Fruit fly (Drosophila melanogaster) whole organism, embryonic: ENCODE results near the gene CG11158.

ENCODE experiments used
- Bgb ChIP-seq: fragments of 200-800 bp; sonication (Bioruptor generic); IDR thresholded peaks from 2 replicates; pipeline ENCODE4 v1.3.6; 2022; ENCODE audit warnings: missing biosample characterization, missing genetic modification characterization; ENCODE audit not compliant: partially characterized antibody
- CG10543 ChIP-seq: fragments of 200-800 bp; sonication (Bioruptor generic); optimal IDR thresholded peaks from 3 replicates; lab custom pipeline; 2017; ENCODE audit warnings: missing biosample characterization, mild to moderate bottlenecking, missing genetic modification characterization, moderate library complexity
- CG11723 ChIP-seq: fragments of 200-800 bp; sonication (Bioruptor generic); optimal IDR thresholded peaks from 2 replicates; lab custom pipeline; 2017; ENCODE audit warnings: missing biosample characterization, mild to moderate bottlenecking, missing genetic modification characterization
- CG12769 ChIP-seq: fragments of 200-800 bp; sonication (Bioruptor generic); optimal IDR thresholded peaks from 2 replicates; lab custom pipeline; 2019; ENCODE audit warnings: missing biosample characterization, mild to moderate bottlenecking, missing genetic modification characterization, moderate library complexity
- CG13894 ChIP-seq: fragments of 200-800 bp; sonication (Bioruptor generic); optimal IDR thresholded peaks from 3 replicates; lab custom pipeline; 2018; ENCODE audit warnings: missing biosample characterization, mild to moderate bottlenecking, missing genetic modification characterization, moderate library complexity
- CG15514 ChIP-seq: fragments of 200-800 bp; sonication (Bioruptor generic); optimal IDR thresholded peaks from 3 replicates; lab custom pipeline; 2017; ENCODE audit warnings: missing biosample characterization, missing genetic modification characterization, mild to moderate bottlenecking, moderate library complexity, missing genetic modification reagents
- CG17328 ChIP-seq: fragments of 200-800 bp; sonication (Bioruptor generic); IDR thresholded peaks from 2 replicates; pipeline ENCODE4 v1.3.6; 2022; ENCODE audit warnings: missing biosample characterization, missing genetic modification characterization
- CG18262 ChIP-seq: fragments of 200-800 bp; optimal IDR thresholded peaks from 3 replicates; lab custom pipeline; 2019; ENCODE audit warnings: missing biosample characterization, mild to moderate bottlenecking, missing genetic modification characterization, moderate library complexity
- CG2120 ChIP-seq: fragments of 200-800 bp; sonication (Bioruptor generic); optimal IDR thresholded peaks from 3 replicates; lab custom pipeline; 2016; ENCODE audit warnings: missing biosample characterization, missing genetic modification characterization
- CG2875 ChIP-seq: fragments of 200-800 bp; sonication (Bioruptor generic); optimal IDR thresholded peaks from 2 replicates; lab custom pipeline; 2017; ENCODE audit warnings: missing biosample characterization, mild to moderate bottlenecking, missing genetic modification characterization, missing genetic modification reagents
- CG3163 ChIP-seq: fragments of 200-800 bp; sonication (Bioruptor generic); optimal IDR thresholded peaks from 3 replicates; lab custom pipeline; 2016; ENCODE audit warnings: missing biosample characterization, missing genetic modification characterization
- CG32532 ChIP-seq: fragments of 200-800 bp; sonication (Bioruptor generic); IDR thresholded peaks from 2 replicates; pipeline ENCODE4 v1.3.6; 2022; ENCODE audit warnings: missing biosample characterization, missing genetic modification characterization
- CHES-1-like ChIP-seq: fragments of 200-800 bp; sonication (Bioruptor generic); optimal IDR thresholded peaks from 2 replicates; lab custom pipeline; 2016; ENCODE audit warnings: missing biosample characterization, missing genetic modification characterization
- CTCF ChIP-seq: fragments of 200-800 bp; sonication (Bioruptor generic); optimal IDR thresholded peaks from 2 replicates; lab custom pipeline; 2017; ENCODE audit warnings: missing biosample characterization, mild to moderate bottlenecking, missing genetic modification characterization, moderate library complexity
- Dbx ChIP-seq: fragments of 200-800 bp; sonication (Bioruptor generic); IDR thresholded peaks from 3 replicates; pipeline ENCODE4 v1.3.6; 2022; ENCODE audit warnings: missing biosample characterization, missing genetic modification characterization
- Deaf1 ChIP-seq: fragments of 200-800 bp; optimal IDR thresholded peaks from 3 replicates; lab custom pipeline; 2019; ENCODE audit warnings: missing biosample characterization, mild to moderate bottlenecking, missing genetic modification characterization, moderate library complexity
- Fer1 ChIP-seq: fragments of 200-800 bp; sonication (Bioruptor generic); optimal IDR thresholded peaks from 2 replicates; lab custom pipeline; 2017; ENCODE audit warnings: missing biosample characterization, mild to moderate bottlenecking, missing genetic modification characterization
- HLH3B ChIP-seq: fragments of 200-800 bp; sonication (Bioruptor generic); IDR thresholded peaks from 2 replicates; pipeline ENCODE4 v1.3.6; 2022; ENCODE audit warnings: missing biosample characterization, missing genetic modification characterization
- Hr78 ChIP-seq, 2 experiments: fragments of 200-800 bp in 1 of 2; fragments of >200 bp in 1 of 2; sonication (Bioruptor generic) in 1 of 2; optimal IDR thresholded peaks; 2 replicates each; lab custom pipeline; 2017 to 2019; ENCODE audit warnings: missing biosample characterization in 2 of 2, missing genetic modification characterization in 2 of 2, mild to moderate bottlenecking in 1 of 2, moderate library complexity in 1 of 2
- Jarid2 ChIP-seq: fragments of 200-800 bp; sonication (Bioruptor generic); optimal IDR thresholded peaks from 3 replicates; lab custom pipeline; 2017; ENCODE audit warnings: mild to moderate bottlenecking, missing biosample characterization, missing genetic modification reagents, missing genetic modification characterization
- MTF-1 ChIP-seq: fragments of 200-800 bp; sonication (Bioruptor generic); optimal IDR thresholded peaks from 2 replicates; lab custom pipeline; 2018; ENCODE audit warnings: missing biosample characterization, mild to moderate bottlenecking, missing genetic modification characterization, borderline replicate concordance
- NFAT ChIP-seq: fragments of 200-800 bp; sonication (Bioruptor generic); IDR thresholded peaks from 2 replicates; pipeline ENCODE4 v1.3.6; 2022; ENCODE audit warnings: missing biosample characterization, missing genetic modification characterization
- Nf-YB ChIP-seq: fragments of 200-800 bp; sonication (Bioruptor generic); optimal IDR thresholded peaks from 3 replicates; lab custom pipeline; 2019; ENCODE audit warnings: missing biosample characterization, mild to moderate bottlenecking, missing genetic modification characterization, moderate library complexity
- Opbp ChIP-seq: fragments of 200-800 bp; sonication (Bioruptor generic); IDR thresholded peaks from 3 replicates; pipeline ENCODE4 v1.3.6; 2022; ENCODE audit warnings: missing biosample characterization, missing genetic modification characterization; ENCODE audit not compliant: partially characterized antibody
- Pdp1 ChIP-seq, 2 experiments: fragments of 200-800 bp; sonication (Bioruptor generic); optimal IDR thresholded peaks; 3 replicates each; lab custom pipeline; 2016; ENCODE audit warnings: missing biosample characterization in 2 of 2, missing genetic modification characterization in 2 of 2, mild to moderate bottlenecking in 1 of 2, moderate library complexity in 1 of 2
- Sin3A ChIP-seq: fragments of >200 bp; optimal IDR thresholded peaks from 2 replicates; lab custom pipeline; 2018
- Trl ChIP-seq, 3 experiments: fragments of >200 bp in 2 of 3; fragments of 200-800 bp in 1 of 3; sonication (Bioruptor generic) in 1 of 3; optimal IDR thresholded peaks; 2 replicates in 1 of 3; 3 replicates in 2 of 3; lab custom pipeline; 2016 to 2017; ENCODE audit warnings: missing biosample characterization in 1 of 3, missing genetic modification characterization in 1 of 3
- ash1 ChIP-seq: fragments of 200-800 bp; sonication (Bioruptor generic); optimal IDR thresholded peaks from 2 replicates; lab custom pipeline; 2018; ENCODE audit warnings: missing biosample characterization, mild to moderate bottlenecking, missing genetic modification characterization
- cg ChIP-seq: fragments of 200-800 bp; sonication (Bioruptor generic); optimal IDR thresholded peaks from 3 replicates; lab custom pipeline; 2019; ENCODE audit warnings: missing biosample characterization, mild to moderate bottlenecking, missing genetic modification characterization, moderate library complexity
- chinmo ChIP-seq: fragments of 200-800 bp; sonication (Bioruptor generic); IDR thresholded peaks from 4 replicates; pipeline ENCODE4 v1.3.6; 2022; ENCODE audit warnings: missing biosample characterization, missing genetic modification characterization; ENCODE audit not compliant: partially characterized antibody
- chm ChIP-seq: fragments of 200-800 bp; sonication (Bioruptor generic); IDR thresholded peaks from 2 replicates; pipeline ENCODE4 v1.3.6; 2022; ENCODE audit warnings: missing biosample characterization, missing genetic modification characterization
- crol ChIP-seq: fragments of 200-800 bp; sonication (Bioruptor generic); IDR thresholded peaks from 2 replicates; pipeline ENCODE4 v1.3.6; 2022; ENCODE audit warnings: missing biosample characterization, missing genetic modification characterization
- gcm2 ChIP-seq: fragments of 200-800 bp; sonication (Bioruptor generic); optimal IDR thresholded peaks from 2 replicates; lab custom pipeline; 2016; ENCODE audit warnings: missing biosample characterization, missing genetic modification characterization
- gsb ChIP-seq: fragments of 200-800 bp; sonication (Bioruptor generic); IDR thresholded peaks from 2 replicates; pipeline ENCODE4 v1.3.6; 2022; ENCODE audit warnings: missing biosample characterization, missing genetic modification characterization
- gsb-n ChIP-seq: fragments of 200-800 bp; sonication (Bioruptor generic); optimal IDR thresholded peaks from 3 replicates; lab custom pipeline; 2018; ENCODE audit warnings: missing biosample characterization, mild to moderate bottlenecking, missing genetic modification characterization
- kah ChIP-seq: fragments of 200-800 bp; sonication (Bioruptor generic); optimal IDR thresholded peaks from 2 replicates; lab custom pipeline; 2018; ENCODE audit warnings: missing biosample characterization, mild to moderate bottlenecking, missing genetic modification characterization
- lab ChIP-seq: fragments of 200-800 bp; sonication (Bioruptor generic); optimal IDR thresholded peaks from 3 replicates; lab custom pipeline; 2017; ENCODE audit warnings: missing biosample characterization, missing genetic modification characterization, mild to moderate bottlenecking, moderate library complexity, missing genetic modification reagents
- nom ChIP-seq: fragments of 200-800 bp; sonication (Bioruptor generic); optimal IDR thresholded peaks from 2 replicates; lab custom pipeline; 2017; ENCODE audit warnings: missing biosample characterization, missing genetic modification characterization, mild to moderate bottlenecking, moderate library complexity, missing genetic modification reagents
- org-1 ChIP-seq: fragments of 200-800 bp; sonication (Bioruptor generic); optimal IDR thresholded peaks from 2 replicates; lab custom pipeline; 2017; ENCODE audit warnings: missing biosample characterization, missing genetic modification characterization
- pita ChIP-seq: fragments of 200-800 bp; sonication (Bioruptor generic); optimal IDR thresholded peaks from 2 replicates; lab custom pipeline; 2017; ENCODE audit warnings: missing biosample characterization, mild to moderate bottlenecking, missing genetic modification characterization
- pros ChIP-seq: fragments of 200-800 bp; sonication (Bioruptor generic); optimal IDR thresholded peaks from 3 replicates; lab custom pipeline; 2019; ENCODE audit warnings: missing biosample characterization, mild to moderate bottlenecking, missing genetic modification characterization, moderate library complexity
- sens ChIP-seq: fragments of 200-800 bp; sonication (Bioruptor generic); peaks from one replicate; lab custom pipeline; 2016; ENCODE audit warnings: missing biosample characterization, missing genetic modification characterization
- sr ChIP-seq: fragments of 200-800 bp; sonication (Bioruptor generic); IDR thresholded peaks from 3 replicates; pipeline ENCODE4 v1.3.6; 2022; ENCODE audit warnings: missing biosample characterization, missing genetic modification characterization
- sug ChIP-seq: fragments of 200-800 bp; optimal IDR thresholded peaks from 2 replicates; lab custom pipeline; 2019; ENCODE audit warnings: missing biosample characterization, mild to moderate bottlenecking, missing genetic modification characterization, moderate library complexity
- unpg ChIP-seq: fragments of 200-800 bp; sonication (Bioruptor generic); optimal IDR thresholded peaks from 3 replicates; lab custom pipeline; 2018; ENCODE audit warnings: missing biosample characterization, mild to moderate bottlenecking, missing genetic modification characterization, moderate library complexity
- vnd ChIP-seq: fragments of 200-800 bp; sonication (Bioruptor generic); IDR thresholded peaks from 3 replicates; pipeline ENCODE4 v1.3.6; 2022; ENCODE audit warnings: missing biosample characterization, missing genetic modification characterization; ENCODE audit not compliant: partially characterized antibody
- vvl ChIP-seq: fragments of 200-800 bp; sonication (Bioruptor generic); IDR thresholded peaks from 2 replicates; pipeline ENCODE4 v1.3.6; 2022; ENCODE audit warnings: missing biosample characterization, missing genetic modification characterization

The CG11158 gene

dm6 chrX:13641891-13642617 is 40.7 kb upstream of the CG11158 start (continued):
- peak; percentile 69 for TF ChIP-seq ash1 (GFP tag; lab: Kevin White, UChicago)
- TF ChIP-seq CG12769 (tag; lab: Kevin White, UChicago) = peak; percentile 74
- 0 out of 3 replicates have a peak, but pooled peaks have one; percentile 8 for TF ChIP-seq vnd (GFP tag; lab: Robert Waterston, UW)
- no peak for TF ChIP-seq gsb-n
- TF ChIP-seq unpg (GFP tag; lab: Kevin White, UChicago) = peak; percentile 0
- no peak for TF ChIP-seq gcm2 (GFP tag; lab: Kevin White, UChicago)
- TF ChIP-seq pros = peak; percentile 57
- TF ChIP-seq lab = peak; percentile 15
- no peak for TF ChIP-seq org-1
- TF ChIP-seq CG10543 (GFP tag; lab: Kevin White, UChicago) = peak; percentile 53
- TF ChIP-seq CG15514 = peak; percentile 10
- TF ChIP-seq Pdp1 (GFP tag; optimal IDR thresholded peaks at IDR 0.05; lab: Kevin White, UChicago) = peak in 1 of 2 experiments; percentile 86
- no peak for TF ChIP-seq CG2120 (GFP tag; lab: Kevin White, UChicago)
- TF ChIP-seq sug = peak; percentile 38
- TF ChIP-seq MTF-1 = peak; percentile 35
- peak; percentile 34 for TF ChIP-seq pita (GFP tag; lab: Kevin White, UChicago)
- peak; percentile 48; the same call in 1 of the 2 replicates for TF ChIP-seq CG32532 (GFP tag; lab: Robert Waterston, UW)
- TF ChIP-seq Bgb = peak; percentile 44; the same call in 1 of the 2 replicates
- TF ChIP-seq chinmo (GFP tag; lab: Robert Waterston, UW) = peak; percentile 83; the same call in 1 of the 4 replicates
- TF ChIP-seq gsb (GFP tag; lab: Robert Waterston, UW) = no peak
- TF ChIP-seq Trl (optimal IDR thresholded peaks at IDR 0.05; lab: Kevin White, UChicago) = peak; percentile 91 to 95
- TF ChIP-seq Trl (GFP tag; optimal IDR thresholded peaks at IDR 0.05; lab: Kevin White, UChicago) = peak; percentile 34
- TF ChIP-seq CHES-1-like = peak; percentile 4
- no peak for TF ChIP-seq CG18262
- TF ChIP-seq CG13894 (tag; lab: Kevin White, UChicago) = peak; percentile 66
- peak; percentile 67; the same call in 1 of the 3 replicates for TF ChIP-seq sr
- peak; percentile 7 for TF ChIP-seq CG3163 (GFP tag; lab: Kevin White, UChicago)
- TF ChIP-seq HLH3B (GFP tag; lab: Robert Waterston, UW) = peak; percentile 8; the same call in 1 of the 2 replicates
- peak; percentile 74 for TF ChIP-seq cg
- 0 out of 2 replicates have a peak, but pooled peaks have one; percentile 31 for TF ChIP-seq vvl
- peak; percentile 81 for TF ChIP-seq Jarid2 (GFP tag; lab: Kevin White, UChicago)
- TF ChIP-seq sens (GFP tag; lab: Kevin White, UChicago) = peak; percentile 56
- TF ChIP-seq NFAT (GFP tag; lab: Robert Waterston, UW) = peak; percentile 55; the same call in 1 of the 2 replicates
- peak; percentile 54 for TF ChIP-seq Fer1
- TF ChIP-seq Nf-YB (GFP tag; lab: Kevin White, UChicago) = peak; percentile 66
- TF ChIP-seq chm (GFP tag; lab: Robert Waterston, UW) = 0 out of 2 replicates have a peak, but pooled peaks have one; percentile 43
- peak; percentile 44 for TF ChIP-seq CTCF (GFP tag; lab: Kevin White, UChicago)
- 0 out of 2 replicates have a peak, but pooled peaks have one; percentile 16 for TF ChIP-seq CG17328 (GFP tag; lab: Robert Waterston, UW)
- peak; percentile 46; the same call in 1 of the 3 replicates for TF ChIP-seq Dbx
- no peak for TF ChIP-seq CG2875 (GFP tag; lab: Kevin White, UChicago)
- TF ChIP-seq Sin3A (lab: Kevin White, UChicago) = no peak
- TF ChIP-seq crol (GFP tag; lab: Robert Waterston, UW) = peak; percentile 80
- peak; percentile 50 for TF ChIP-seq nom (GFP tag; lab: Kevin White, UChicago)
- no peak for TF ChIP-seq CG11723 (GFP tag; lab: Kevin White, UChicago)
- TF ChIP-seq Hr78 (GFP tag; optimal IDR thresholded peaks at IDR 0.05; lab: Kevin White, UChicago) = peak in 1 of 2 experiments; percentile 60
- TF ChIP-seq Deaf1 (tag; lab: Kevin White, UChicago) = peak; percentile 92
- TF ChIP-seq Opbp = peak; percentile 47; the same call in 1 of the 3 replicates
- TF ChIP-seq kah (GFP tag; lab: Kevin White, UChicago) = peak; percentile 76
